Fruit fly (Drosophila melanogaster) whole organism, embryonic: Measurements from ENCODE around the gene Twdlalpha.

Experiments
- Adf1 ChIP-seq: fragments of 200-800 bp; sonication (Bioruptor generic); IDR thresholded peaks from 2 replicates; pipeline ENCODE4 v1.3.6; 2022; ENCODE audit warnings: missing biosample characterization, missing genetic modification characterization
- BtbVII ChIP-seq: fragments of 200-800 bp; sonication (Bioruptor generic); optimal IDR thresholded peaks from 3 replicates; lab custom pipeline; 2017; ENCODE audit warnings: missing biosample characterization, mild to moderate bottlenecking, missing genetic modification characterization
- CG10543 ChIP-seq: fragments of 200-800 bp; sonication (Bioruptor generic); optimal IDR thresholded peaks from 3 replicates; lab custom pipeline; 2017; ENCODE audit warnings: missing biosample characterization, mild to moderate bottlenecking, missing genetic modification characterization, moderate library complexity
- CG10979 ChIP-seq: fragments of 200-800 bp; sonication (Bioruptor generic); optimal IDR thresholded peaks from 2 replicates; lab custom pipeline; 2018; ENCODE audit warnings: missing biosample characterization, mild to moderate bottlenecking, missing genetic modification characterization, moderate library complexity
- CG11504 ChIP-seq: fragments of 200-800 bp; sonication (Bioruptor generic); optimal IDR thresholded peaks from 3 replicates; lab custom pipeline; 2019; ENCODE audit warnings: missing biosample characterization, mild to moderate bottlenecking, missing genetic modification characterization, moderate library complexity
- CG13287 ChIP-seq: fragments of 200-800 bp; sonication (Bioruptor generic); IDR thresholded peaks from 2 replicates; pipeline ENCODE4 v1.3.6; 2022; ENCODE audit warnings: missing biosample characterization, missing genetic modification characterization; ENCODE audit not compliant: partially characterized antibody
- CG15269 ChIP-seq: fragments of 200-800 bp; sonication (Bioruptor generic); optimal IDR thresholded peaks from 2 replicates; lab custom pipeline; 2018; ENCODE audit warnings: missing biosample characterization, mild to moderate bottlenecking, missing genetic modification characterization, moderate library complexity
- CG2875 ChIP-seq: fragments of 200-800 bp; sonication (Bioruptor generic); optimal IDR thresholded peaks from 2 replicates; lab custom pipeline; 2017; ENCODE audit warnings: missing biosample characterization, mild to moderate bottlenecking, missing genetic modification characterization, missing genetic modification reagents
- CG6175 ChIP-seq: fragments of 200-800 bp; sonication (Bioruptor generic); IDR thresholded peaks from 3 replicates; pipeline ENCODE4 v1.3.6; 2022; ENCODE audit warnings: missing biosample characterization, missing genetic modification characterization
- CG6689 ChIP-seq: fragments of 200-800 bp; sonication (Bioruptor generic); IDR thresholded peaks from 2 replicates; pipeline ENCODE4 v1.3.6; 2022; ENCODE audit warnings: missing biosample characterization, missing genetic modification characterization
- CG8924 ChIP-seq: fragments of 200-800 bp; optimal IDR thresholded peaks from 3 replicates; lab custom pipeline; 2019; ENCODE audit warnings: missing biosample characterization, mild to moderate bottlenecking, missing genetic modification characterization, moderate library complexity
- CHES-1-like ChIP-seq: fragments of 200-800 bp; sonication (Bioruptor generic); optimal IDR thresholded peaks from 2 replicates; lab custom pipeline; 2016; ENCODE audit warnings: missing biosample characterization, missing genetic modification characterization
- CTCF ChIP-seq: fragments of 200-800 bp; sonication (Bioruptor generic); optimal IDR thresholded peaks from 2 replicates; lab custom pipeline; 2017; ENCODE audit warnings: missing biosample characterization, mild to moderate bottlenecking, missing genetic modification characterization, moderate library complexity
- Dp ChIP-seq: fragments of 200-800 bp; sonication (Bioruptor generic); optimal IDR thresholded peaks from 2 replicates; lab custom pipeline; 2018; ENCODE audit warnings: missing biosample characterization, mild to moderate bottlenecking, missing genetic modification characterization, moderate library complexity
- Elba2 ChIP-seq: fragments of 200-800 bp; sonication (Bioruptor generic); optimal IDR thresholded peaks from 3 replicates; lab custom pipeline; 2016; ENCODE audit warnings: missing biosample characterization, missing genetic modification characterization
- HLH3B ChIP-seq: fragments of 200-800 bp; sonication (Bioruptor generic); IDR thresholded peaks from 2 replicates; pipeline ENCODE4 v1.3.6; 2022; ENCODE audit warnings: missing biosample characterization, missing genetic modification characterization
- HLH4C ChIP-seq: fragments of 200-800 bp; sonication (Bioruptor generic); IDR thresholded peaks from 3 replicates; pipeline ENCODE4 v1.3.6; 2022; ENCODE audit warnings: missing biosample characterization, missing genetic modification characterization; ENCODE audit not compliant: partially characterized antibody
- Mad ChIP-seq: fragments of 200-800 bp; sonication (Bioruptor generic); optimal IDR thresholded peaks from 2 replicates; lab custom pipeline; 2016; ENCODE audit warnings: missing biosample characterization, missing genetic modification characterization
- Meics ChIP-seq: fragments of 200-800 bp; sonication (Bioruptor generic); optimal IDR thresholded peaks from 2 replicates; lab custom pipeline; 2017; ENCODE audit warnings: missing biosample characterization, mild to moderate bottlenecking, missing genetic modification characterization
- Oaz ChIP-seq: fragments of 200-800 bp; sonication (Bioruptor generic); IDR thresholded peaks from 2 replicates; pipeline ENCODE4 v1.3.6; 2022; ENCODE audit warnings: missing biosample characterization, missing genetic modification characterization
- Sry-δ ChIP-seq: fragments of 200-800 bp; sonication (Bioruptor generic); optimal IDR thresholded peaks from 2 replicates; lab custom pipeline; 2016; ENCODE audit warnings: missing biosample characterization, missing genetic modification characterization
- Vsx1 ChIP-seq: fragments of 200-800 bp; sonication (Bioruptor generic); optimal IDR thresholded peaks from 2 replicates; lab custom pipeline; 2017; ENCODE audit warnings: missing biosample characterization, mild to moderate bottlenecking, missing genetic modification characterization, missing genetic modification reagents
- abd-A ChIP-seq: fragments of 200-800 bp; sonication (Bioruptor generic); optimal IDR thresholded peaks from 3 replicates; lab custom pipeline; 2019; ENCODE audit warnings: missing biosample characterization, mild to moderate bottlenecking, missing genetic modification characterization, moderate library complexity
- btn ChIP-seq: fragments of 200-800 bp; sonication (Bioruptor generic); optimal IDR thresholded peaks from 2 replicates; lab custom pipeline; 2016; ENCODE audit warnings: missing biosample characterization, missing genetic modification characterization
- cg ChIP-seq: fragments of 200-800 bp; sonication (Bioruptor generic); optimal IDR thresholded peaks from 3 replicates; lab custom pipeline; 2019; ENCODE audit warnings: missing biosample characterization, mild to moderate bottlenecking, missing genetic modification characterization, moderate library complexity
- dimm ChIP-seq: fragments of 200-800 bp; sonication (Bioruptor generic); IDR thresholded peaks from 2 replicates; pipeline ENCODE4 v1.3.6; 2022; ENCODE audit warnings: missing biosample characterization, missing genetic modification characterization
- eve ChIP-seq, 2 experiments: fragments of >200 bp; optimal IDR thresholded peaks; 2 replicates each; lab custom pipeline; 2017; ENCODE audit warnings: missing biosample characterization in 2 of 2, missing genetic modification characterization in 2 of 2
- fd3F ChIP-seq: fragments of 200-800 bp; sonication (Bioruptor generic); optimal IDR thresholded peaks from 2 replicates; lab custom pipeline; 2018; ENCODE audit warnings: missing biosample characterization, mild to moderate bottlenecking, missing genetic modification characterization, moderate library complexity
- fd64A ChIP-seq: fragments of 200-800 bp; sonication (Bioruptor generic); optimal IDR thresholded peaks from 3 replicates; lab custom pipeline; 2018; ENCODE audit warnings: missing biosample characterization, mild to moderate bottlenecking, missing genetic modification characterization
- gsb-n ChIP-seq: fragments of 200-800 bp; sonication (Bioruptor generic); optimal IDR thresholded peaks from 3 replicates; lab custom pipeline; 2018; ENCODE audit warnings: missing biosample characterization, mild to moderate bottlenecking, missing genetic modification characterization
- ham ChIP-seq: fragments of 200-800 bp; sonication (Bioruptor generic); IDR thresholded peaks from 2 replicates; pipeline ENCODE4 v1.3.6; 2022; ENCODE audit warnings: missing biosample characterization, missing genetic modification characterization
- hkb ChIP-seq, 2 experiments: fragments of 200-800 bp in 1 of 2; fragments of >200 bp in 1 of 2; sonication (Bioruptor generic) in 1 of 2; IDR thresholded peaks in 1 of 2; optimal IDR thresholded peaks in 1 of 2; 2 replicates each; pipeline versions ENCODE4 v1.3.6 to Lab custom; 2017 to 2022; ENCODE audit warnings: missing biosample characterization in 1 of 2, missing genetic modification characterization in 1 of 2
- lab ChIP-seq: fragments of 200-800 bp; sonication (Bioruptor generic); optimal IDR thresholded peaks from 3 replicates; lab custom pipeline; 2017; ENCODE audit warnings: missing biosample characterization, missing genetic modification characterization, mild to moderate bottlenecking, moderate library complexity, missing genetic modification reagents
- mam ChIP-seq: fragments of 200-800 bp; sonication (Bioruptor generic); optimal IDR thresholded peaks from 3 replicates; lab custom pipeline; 2016; ENCODE audit warnings: missing biosample characterization, missing genetic modification characterization
- nerfin-1 ChIP-seq: fragments of 200-800 bp; sonication (Bioruptor generic); optimal IDR thresholded peaks from 3 replicates; lab custom pipeline; 2019; ENCODE audit warnings: missing biosample characterization, mild to moderate bottlenecking, missing genetic modification characterization, moderate library complexity
- otp ChIP-seq: fragments of 200-800 bp; sonication (Bioruptor generic); IDR thresholded peaks from 3 replicates; pipeline ENCODE4, ENCODE4 v1.3.6; 2022; ENCODE audit warnings: missing biosample characterization, missing genetic modification characterization
- pum ChIP-seq: fragments of 200-800 bp; sonication (Bioruptor generic); optimal IDR thresholded peaks from 2 replicates; lab custom pipeline; 2016; ENCODE audit warnings: missing biosample characterization, missing genetic modification characterization
- sens-2 ChIP-seq: fragments of 200-800 bp; sonication (Bioruptor generic); IDR thresholded peaks from 2 replicates; pipeline ENCODE4 v1.3.6; 2022; ENCODE audit warnings: missing biosample characterization, missing genetic modification characterization
- sim ChIP-seq: fragments of 200-800 bp; sonication (Bioruptor generic); IDR thresholded peaks from 2 replicates; pipeline ENCODE4 v1.3.6; 2022; ENCODE audit warnings: missing biosample characterization, missing genetic modification characterization
- sna ChIP-seq: fragments of 200-800 bp; sonication (Bioruptor generic); IDR thresholded peaks from 2 replicates; pipeline ENCODE4 v1.3.6; 2022; ENCODE audit warnings: missing biosample characterization, missing genetic modification characterization; ENCODE audit not compliant: partially characterized antibody
- zfh1 ChIP-seq: fragments of 200-800 bp; sonication (Bioruptor generic); IDR thresholded peaks from 3 replicates; pipeline ENCODE4 v1.3.6; 2022; ENCODE audit warnings: missing biosample characterization, missing genetic modification characterization

Twdlalpha gene

dm6 chrX:16723203-16724173, 19.2 kb upstream of the Twdlalpha start (continued):
- TF ChIP-seq Elba2 (GFP tag; lab: Kevin White, UChicago) (no peak), CG10543 (GFP tag; lab: Kevin White, UChicago) (peak; percentile 38), sens-2 (GFP tag; lab: Robert Waterston, UW) (no peak), btn (GFP tag; lab: Kevin White, UChicago) (no peak), Sry-δ (GFP tag; lab: Kevin White, UChicago) (no peak), pum (peak; percentile 10), CHES-1-like (GFP tag; lab: Kevin White, UChicago) (no peak), CG11504 (tag; lab: Kevin White, UChicago) (peak; percentile 86), Meics (GFP tag; lab: Kevin White, UChicago) (peak; percentile 66), nerfin-1 (tag; lab: Kevin White, UChicago) (peak; percentile 1), ham (GFP tag; lab: Robert Waterston, UW) (no peak), CTCF (GFP tag; lab: Kevin White, UChicago) (peak; percentile 48), Dp (no peak), cg (GFP tag; lab: Kevin White, UChicago) (peak; percentile 56), eve (GFP tag; optimal IDR thresholded peaks at IDR 0.05; lab: Kevin White, UChicago) (peak in 1 of 2 experiments; percentile 72), dimm (GFP tag; lab: Robert Waterston, UW) (0 out of 2 replicates have a peak, but pooled peaks have one; percentile 22), CG6689 (GFP tag; lab: Robert Waterston, UW) (peak; percentile 76), abd-A (no peak), sna (GFP tag; lab: Robert Waterston, UW) (no peak), Vsx1 (peak; percentile 51), sim (no peak; the same call in 1 of the 2 replicates), gsb-n (tag; lab: Kevin White, UChicago) (peak; percentile 78), CG8924 (tag; lab: Kevin White, UChicago) (peak; percentile 79), lab (GFP tag; lab: Kevin White, UChicago) (peak; percentile 78), BtbVII (peak; percentile 64), fd3F (GFP tag; lab: Kevin White, UChicago) (no peak), hkb (optimal IDR thresholded peaks at IDR 0.05; lab: Kevin White, UChicago) (no peak), hkb (GFP tag; IDR thresholded peaks at IDR 0.05; lab: Robert Waterston, UW) (peak; percentile 83), CG15269 (tag; lab: Kevin White, UChicago) (peak; percentile 84), CG6175 (GFP tag; lab: Robert Waterston, UW) (no peak), Oaz (GFP tag; lab: Robert Waterston, UW) (0 out of 2 replicates have a peak, but pooled peaks have one; percentile 30), HLH3B (GFP tag; lab: Robert Waterston, UW) (peak; percentile 54), mam (GFP tag; lab: Kevin White, UChicago) (peak; percentile 71), CG2875 (peak; percentile 62), HLH4C (GFP tag; lab: Robert Waterston, UW) (no peak), otp (GFP tag; lab: Robert Waterston, UW) (peak; percentile 36; the same call in 1 of the 3 replicates), CG13287 (GFP tag; lab: Robert Waterston, UW) (no peak), zfh1 (GFP tag; lab: Robert Waterston, UW) (peak; percentile 60; the same call in 1 of the 3 replicates)

- TF ChIP-seq fd64A (GFP tag; lab: Kevin White, UChicago) (no peak), CG10979 (tag; lab: Kevin White, UChicago) (no peak), Mad (GFP tag; lab: Kevin White, UChicago) (no peak), Adf1 (no peak)
- TF ChIP-seq, all 482 proteins: peak for 0
These were observed 18.1 kb upstream of the Twdlalpha start for dm6 chrX:16724544-16724943.
